Fruit fly (Drosophila melanogaster): ENCODE measurements around the gene Oseg4.

Oseg4 gene

DNA sequence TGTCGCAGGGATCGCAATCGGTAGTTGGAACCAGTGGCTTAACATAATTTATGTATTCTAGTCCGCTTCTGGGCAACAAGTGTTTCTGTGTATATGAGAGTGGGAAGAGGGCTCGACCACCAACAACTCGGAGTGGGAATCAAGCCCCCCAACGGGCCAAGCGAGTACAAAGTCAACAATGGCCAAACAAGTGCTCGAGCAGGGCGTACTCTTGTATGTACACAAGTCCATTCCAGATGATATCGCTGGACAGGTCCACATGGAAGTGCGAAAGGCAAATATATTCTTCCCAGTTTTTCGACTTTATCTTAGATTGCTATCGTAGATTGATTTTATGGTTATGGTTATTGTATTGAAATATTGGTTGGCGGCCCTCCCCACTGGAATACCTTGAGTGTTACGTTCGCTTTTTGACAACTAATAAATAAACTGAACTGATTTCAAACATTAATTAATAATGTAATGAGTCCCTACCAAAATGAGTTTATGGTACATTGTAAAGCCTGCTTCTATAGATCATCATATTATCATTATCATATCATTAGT lies 7.1 kb upstream of the Oseg4 start (continued):
- no peak for TF ChIP-seq cwo (GFP tag; optimal IDR thresholded peaks at IDR 0.05)
- TF ChIP-seq br (optimal IDR thresholded peaks at IDR 0.05), result no peak
- TF ChIP-seq shn (GFP tag; optimal IDR thresholded peaks at IDR 0.05), result no peak
- TF ChIP-seq HLHmδ (GFP tag; optimal IDR thresholded peaks at IDR 0.05), result peak; percentile 35
- peak; percentile 94 for TF ChIP-seq CG34376 (GFP tag; optimal IDR thresholded peaks at IDR 0.05)
- TF ChIP-seq prd (optimal IDR thresholded peaks at IDR 0.05), result no peak
- no peak for TF ChIP-seq prd (GFP tag; IDR thresholded peaks at IDR 0.05)
- no peak for TF ChIP-seq H15 (GFP tag; IDR thresholded peaks at IDR 0.05)
- TF ChIP-seq NfI (GFP tag; optimal IDR thresholded peaks at IDR 0.05), result no peak
- TF ChIP-seq Fer1 (GFP tag; optimal IDR thresholded peaks at IDR 0.05), result peak; percentile 11
- TF ChIP-seq CG1024 (GFP tag; IDR thresholded peaks at IDR 0.05), result peak; percentile 22; the same call in 1 of the 2 replicates
- no peak for TF ChIP-seq NC2α (GFP tag; optimal IDR thresholded peaks at IDR 0.05)
- TF ChIP-seq bowl (GFP tag; IDR thresholded peaks at IDR 0.05), result no peak
- peak; percentile 0 for TF ChIP-seq CG7928 (GFP tag; optimal IDR thresholded peaks at IDR 0.05)
- no peak for TF ChIP-seq Tbp (GFP tag; optimal IDR thresholded peaks at IDR 0.05)
- no peak for TF ChIP-seq Eip74EF (GFP tag; optimal IDR thresholded peaks at IDR 0.05)
- no peak for TF ChIP-seq Meics (GFP tag; optimal IDR thresholded peaks at IDR 0.05)

DNA sequence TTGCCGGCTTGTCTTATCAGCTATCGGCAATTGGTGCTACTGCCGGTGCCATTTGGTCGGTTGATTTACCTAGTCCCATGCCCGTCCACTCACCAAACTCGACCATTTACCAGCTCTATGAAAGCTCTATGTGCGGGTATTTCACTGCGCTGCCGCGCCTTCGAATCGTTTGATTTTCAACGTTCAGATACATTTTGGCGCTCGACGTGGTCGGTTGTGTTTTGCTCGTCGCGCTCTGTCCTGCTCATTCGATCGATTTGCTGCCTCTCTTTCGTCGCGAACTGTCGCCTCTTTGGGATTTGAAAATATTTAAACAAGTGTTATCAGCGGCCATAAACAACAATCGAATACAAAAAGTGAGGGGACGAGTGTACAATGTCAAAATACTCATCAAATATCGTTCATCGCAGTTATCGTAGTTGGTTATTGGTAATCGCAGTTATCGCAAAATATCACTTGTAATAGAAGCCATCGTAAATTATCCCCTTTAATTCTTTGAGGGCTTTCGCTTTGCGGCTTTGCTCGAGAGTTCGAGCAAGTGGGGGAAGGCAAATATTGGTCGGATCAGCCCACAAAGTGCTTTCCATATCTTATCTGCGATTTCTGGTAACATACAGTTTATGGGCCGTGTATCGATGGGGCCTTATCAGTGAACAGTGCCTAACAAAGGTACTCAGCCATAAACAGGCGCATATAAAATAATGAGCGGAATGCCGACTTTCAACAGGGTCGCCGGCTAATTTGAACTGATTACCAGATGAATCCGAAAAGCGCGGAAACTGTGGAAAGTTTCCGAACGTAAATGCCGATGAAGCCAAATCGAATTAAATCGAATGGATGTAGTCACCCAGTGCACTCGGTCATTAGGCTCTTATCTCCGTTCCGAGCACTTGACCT lies 6.3 kb upstream of the Oseg4 start:
- TF ChIP-seq bab2 (GFP tag; optimal IDR thresholded peaks at IDR 0.05), result no peak
- TF ChIP-seq odd (GFP tag; optimal IDR thresholded peaks at IDR 0.05), result no peak
- TF ChIP-seq H2.0 (GFP tag; IDR thresholded peaks at IDR 0.05), result no peak
- peak; percentile 51 for TF ChIP-seq Deaf1 (tag; optimal IDR thresholded peaks at IDR 0.05)
- no peak for TF ChIP-seq CG7786 (GFP tag; optimal IDR thresholded peaks at IDR 0.05)
- 0 out of 2 replicates have a peak, but pooled peaks have one; percentile 10 for TF ChIP-seq CG10366 (GFP tag; IDR thresholded peaks at IDR 0.05)
- TF ChIP-seq CG10274 (GFP tag; optimal IDR thresholded peaks at IDR 0.05), result no peak
- TF ChIP-seq pnt (GFP tag; optimal IDR thresholded peaks at IDR 0.05), result no peak
- peak; percentile 25 for TF ChIP-seq pfk (GFP tag; optimal IDR thresholded peaks at IDR 0.05)
- TF ChIP-seq CG13296 (GFP tag; optimal IDR thresholded peaks at IDR 0.05), result peak; percentile 60
- TF ChIP-seq stwl (tag; optimal IDR thresholded peaks at IDR 0.05), result no peak
- no peak for TF ChIP-seq HLHmδ (GFP tag; optimal IDR thresholded peaks at IDR 0.05)
- TF ChIP-seq nerfin-1 (tag; optimal IDR thresholded peaks at IDR 0.05), result peak; percentile 1
- no peak for TF ChIP-seq Nf-YA (GFP tag; IDR thresholded peaks at IDR 0.05)
- TF ChIP-seq CG5180 (GFP tag; optimal IDR thresholded peaks at IDR 0.05), result peak; percentile 63
- no peak for TF ChIP-seq CG16863 (GFP tag; optimal IDR thresholded peaks at IDR 0.05)
- TF ChIP-seq org-1 (GFP tag; optimal IDR thresholded peaks at IDR 0.05), result no peak
- TF ChIP-seq CG2116 (GFP tag; optimal IDR thresholded peaks at IDR 0.05), result peak; percentile 16
- no peak for TF ChIP-seq CG10267 (tag; optimal IDR thresholded peaks at IDR 0.05)
- TF ChIP-seq cad (GFP tag; optimal IDR thresholded peaks at IDR 0.05), result no peak
- peak; percentile 84 for TF ChIP-seq Neu2 (GFP tag; optimal IDR thresholded peaks at IDR 0.05; ENCODE audit: borderline replicate concordance)
- TF ChIP-seq tna (GFP tag; IDR thresholded peaks at IDR 0.05; ENCODE audit: partially characterized antibody), result peak; percentile 41; the same call in 1 of the 2 replicates
- TF ChIP-seq grn (GFP tag; optimal IDR thresholded peaks at IDR 0.05), result peak; percentile 73
- TF ChIP-seq shn (GFP tag; optimal IDR thresholded peaks at IDR 0.05), result no peak
- peak; percentile 5 for TF ChIP-seq ftz-f1 (GFP tag; optimal IDR thresholded peaks at IDR 0.05)
- TF ChIP-seq chinmo (GFP tag; IDR thresholded peaks at IDR 0.05; ENCODE audit: partially characterized antibody), result peak; percentile 75; the same call in 3 of the 4 replicates
- peak; percentile 11 for TF ChIP-seq abd-A (tag; optimal IDR thresholded peaks at IDR 0.05)
- TF ChIP-seq wek (GFP tag; optimal IDR thresholded peaks at IDR 0.05), result peak; percentile 17
- TF ChIP-seq CG10959 (GFP tag; IDR thresholded peaks at IDR 0.05), result no peak
- TF ChIP-seq CG14860 (GFP tag; IDR thresholded peaks at IDR 0.05; ENCODE audit: partially characterized antibody), result no peak
- TF ChIP-seq CG14441 (GFP tag; IDR thresholded peaks at IDR 0.05), result peak; percentile 45
- TF ChIP-seq CG34376 (GFP tag; optimal IDR thresholded peaks at IDR 0.05), result peak; percentile 92
- no peak for TF ChIP-seq Stat92E (GFP tag; optimal IDR thresholded peaks at IDR 0.05)
